Fruit fly (Drosophila melanogaster) whole organism, embryonic: ENCODE results near the gene CG31075.

Experiments
- CG10431 ChIP-seq: fragments of 200-800 bp; sonication (Bioruptor generic); optimal IDR thresholded peaks from 3 replicates; lab custom pipeline; 2018; ENCODE audit warnings: missing biosample characterization, mild to moderate bottlenecking, missing genetic modification characterization
- CG10565 ChIP-seq: fragments of 200-800 bp; sonication (Bioruptor generic); optimal IDR thresholded peaks from 3 replicates; lab custom pipeline; 2016; ENCODE audit warnings: missing biosample characterization, mild to moderate bottlenecking, missing genetic modification characterization
- CG13123 ChIP-seq: fragments of 200-800 bp; sonication (Bioruptor generic); optimal IDR thresholded peaks from 2 replicates; lab custom pipeline; 2016; ENCODE audit warnings: missing biosample characterization, missing genetic modification characterization
- CG13894 ChIP-seq: fragments of 200-800 bp; sonication (Bioruptor generic); optimal IDR thresholded peaks from 3 replicates; lab custom pipeline; 2018; ENCODE audit warnings: missing biosample characterization, mild to moderate bottlenecking, missing genetic modification characterization, moderate library complexity
- CG14860 ChIP-seq: fragments of 200-800 bp; sonication (Bioruptor generic); IDR thresholded peaks from 3 replicates; pipeline ENCODE4 v1.3.6; 2022; ENCODE audit warnings: missing biosample characterization, missing genetic modification characterization; ENCODE audit not compliant: partially characterized antibody
- CG15073 ChIP-seq: fragments of 200-800 bp; sonication (Bioruptor generic); optimal IDR thresholded peaks from 2 replicates; lab custom pipeline; 2016; ENCODE audit warnings: missing biosample characterization, missing genetic modification characterization
- CG16863 ChIP-seq: fragments of 200-800 bp; sonication (Bioruptor generic); optimal IDR thresholded peaks from 3 replicates; lab custom pipeline; 2016; ENCODE audit warnings: missing biosample characterization, missing genetic modification characterization
- CG17829 ChIP-seq: fragments of 200-800 bp; optimal IDR thresholded peaks from 2 replicates; lab custom pipeline; 2019; ENCODE audit warnings: missing biosample characterization, mild to moderate bottlenecking, missing genetic modification characterization, moderate library complexity
- CG18011 ChIP-seq: fragments of 200-800 bp; sonication (Bioruptor generic); optimal IDR thresholded peaks from 2 replicates; lab custom pipeline; 2017; ENCODE audit warnings: missing biosample characterization, missing genetic modification characterization, mild to moderate bottlenecking, moderate library complexity, missing genotype
- CG18599 ChIP-seq: fragments of 200-800 bp; sonication (Bioruptor generic); optimal IDR thresholded peaks from 3 replicates; lab custom pipeline; 2017; ENCODE audit warnings: missing biosample characterization, missing genetic modification characterization, mild to moderate bottlenecking, moderate library complexity, missing genetic modification reagents
- CG18764 ChIP-seq: fragments of 200-800 bp; sonication (Bioruptor generic); optimal IDR thresholded peaks from 3 replicates; lab custom pipeline; 2016; ENCODE audit warnings: missing biosample characterization, missing genetic modification characterization
- CG33557 ChIP-seq: fragments of 200-800 bp; sonication (Bioruptor generic); optimal IDR thresholded peaks from 2 replicates; lab custom pipeline; 2019; ENCODE audit warnings: missing biosample characterization, mild to moderate bottlenecking, missing genetic modification characterization, moderate library complexity
- CG4424 ChIP-seq: fragments of 200-800 bp; sonication (Bioruptor generic); optimal IDR thresholded peaks from 3 replicates; lab custom pipeline; 2016; ENCODE audit warnings: missing biosample characterization, missing genetic modification characterization
- CG6683 ChIP-seq: fragments of 200-800 bp; sonication (Bioruptor generic); optimal IDR thresholded peaks from 2 replicates; lab custom pipeline; 2017; ENCODE audit warnings: missing biosample characterization, mild to moderate bottlenecking, missing genetic modification characterization, missing genetic modification reagents
- CG9215 ChIP-seq: fragments of 200-800 bp; sonication (Bioruptor generic); IDR thresholded peaks from 2 replicates; pipeline ENCODE4 v1.3.6; 2022; ENCODE audit warnings: missing biosample characterization, missing genetic modification characterization
- CG9797 ChIP-seq: fragments of 200-800 bp; sonication (Bioruptor generic); optimal IDR thresholded peaks from 3 replicates; lab custom pipeline; 2018; ENCODE audit warnings: missing biosample characterization, mild to moderate bottlenecking, missing genetic modification characterization
- CG9817 ChIP-seq: fragments of 200-800 bp; sonication (Bioruptor generic); optimal IDR thresholded peaks from 2 replicates; lab custom pipeline; 2018; ENCODE audit warnings: missing biosample characterization, mild to moderate bottlenecking, missing genetic modification characterization, moderate library complexity
- CG9876 ChIP-seq: fragments of 200-800 bp; sonication (Bioruptor generic); optimal IDR thresholded peaks from 2 replicates; lab custom pipeline; 2016; ENCODE audit warnings: missing biosample characterization, missing genetic modification characterization
- CoRest ChIP-seq: fragments of 200-800 bp; sonication (Bioruptor generic); optimal IDR thresholded peaks from 3 replicates; lab custom pipeline; 2018; ENCODE audit warnings: missing biosample characterization, mild to moderate bottlenecking, missing genetic modification characterization, moderate library complexity
- Dip3 ChIP-seq: fragments of 200-800 bp; sonication (Bioruptor generic); optimal IDR thresholded peaks from 3 replicates; lab custom pipeline; 2016; ENCODE audit warnings: missing biosample characterization, missing genetic modification characterization
- Doc3 ChIP-seq: fragments of 200-800 bp; sonication (Bioruptor generic); IDR thresholded peaks from 3 replicates; pipeline ENCODE4 v1.3.6; 2022; ENCODE audit warnings: missing biosample characterization, missing genetic modification characterization; ENCODE audit not compliant: partially characterized antibody
- Dp ChIP-seq: fragments of 200-800 bp; sonication (Bioruptor generic); optimal IDR thresholded peaks from 2 replicates; lab custom pipeline; 2018; ENCODE audit warnings: missing biosample characterization, mild to moderate bottlenecking, missing genetic modification characterization, moderate library complexity
- Ets65A ChIP-seq: fragments of 200-800 bp; sonication (Bioruptor generic); peaks from one replicate; lab custom pipeline; 2016; ENCODE audit warnings: missing biosample characterization, missing genetic modification characterization
- Hmx ChIP-seq: fragments of 200-800 bp; sonication (Bioruptor generic); optimal IDR thresholded peaks from 2 replicates; lab custom pipeline; 2016; ENCODE audit warnings: missing biosample characterization, missing genetic modification characterization
- Hr39 ChIP-seq: fragments of >200 bp; optimal IDR thresholded peaks from 2 replicates; lab custom pipeline; 2017
- MBD-R2 ChIP-seq: fragments of 200-800 bp; sonication (Bioruptor generic); IDR thresholded peaks from 2 replicates; pipeline ENCODE4 v1.3.6; 2022; ENCODE audit warnings: missing biosample characterization, missing genetic modification characterization
- NC2β ChIP-seq: fragments of 200-800 bp; sonication (Bioruptor generic); optimal IDR thresholded peaks from 2 replicates; lab custom pipeline; 2016; ENCODE audit warnings: missing biosample characterization, missing genetic modification characterization
- NFAT ChIP-seq: fragments of 200-800 bp; sonication (Bioruptor generic); IDR thresholded peaks from 2 replicates; pipeline ENCODE4 v1.3.6; 2022; ENCODE audit warnings: missing biosample characterization, missing genetic modification characterization
- NK7.1 ChIP-seq: fragments of 200-800 bp; sonication (Bioruptor generic); optimal IDR thresholded peaks from 3 replicates; lab custom pipeline; 2016; ENCODE audit warnings: missing biosample characterization, missing genetic modification characterization
- Opbp ChIP-seq: fragments of 200-800 bp; sonication (Bioruptor generic); IDR thresholded peaks from 3 replicates; pipeline ENCODE4 v1.3.6; 2022; ENCODE audit warnings: missing biosample characterization, missing genetic modification characterization; ENCODE audit not compliant: partially characterized antibody
- Optix ChIP-seq: fragments of 200-800 bp; sonication (Bioruptor generic); IDR thresholded peaks from 3 replicates; pipeline ENCODE4 v1.3.6; 2022; ENCODE audit warnings: missing biosample characterization, missing genetic modification characterization
- Poxn ChIP-seq: fragments of 200-800 bp; sonication (Bioruptor generic); IDR thresholded peaks from 2 replicates; pipeline ENCODE4 v1.3.6; 2022; ENCODE audit warnings: missing biosample characterization, missing genetic modification characterization
- Sox100B ChIP-seq: fragments of 200-800 bp; sonication (Bioruptor generic); optimal IDR thresholded peaks from 3 replicates; lab custom pipeline; 2018; ENCODE audit warnings: missing biosample characterization, mild to moderate bottlenecking, missing genetic modification characterization
- Spps ChIP-seq: fragments of 200-800 bp; sonication (Bioruptor generic); optimal IDR thresholded peaks from 2 replicates; lab custom pipeline; 2018; ENCODE audit warnings: missing biosample characterization, mild to moderate bottlenecking, missing genetic modification characterization
- YL-1 ChIP-seq: fragments of 200-800 bp; sonication (Bioruptor generic); optimal IDR thresholded peaks from 3 replicates; lab custom pipeline; 2017; ENCODE audit warnings: missing biosample characterization, mild to moderate bottlenecking, missing genetic modification characterization
- amos ChIP-seq: fragments of 200-800 bp; sonication (Bioruptor generic); IDR thresholded peaks from 2 replicates; pipeline ENCODE4 v1.3.6; 2022; ENCODE audit warnings: missing biosample characterization, missing genetic modification characterization; ENCODE audit not compliant: partially characterized antibody
- crp ChIP-seq, 2 experiments: fragments of 200-800 bp; sonication (Bioruptor generic); optimal IDR thresholded peaks; 2 replicates in 1 of 2; 3 replicates in 1 of 2; lab custom pipeline; 2017; ENCODE audit warnings: missing biosample characterization in 2 of 2, missing genetic modification characterization in 2 of 2, mild to moderate bottlenecking in 1 of 2, moderate library complexity in 1 of 2
- disco-r ChIP-seq: fragments of 200-800 bp; sonication (Bioruptor generic); optimal IDR thresholded peaks from 2 replicates; lab custom pipeline; 2016; ENCODE audit warnings: missing biosample characterization, missing genetic modification characterization
- dpn ChIP-seq, 2 experiments: fragments of 200-800 bp; sonication (Bioruptor generic); optimal IDR thresholded peaks; 3 replicates each; lab custom pipeline; 2016; ENCODE audit warnings: missing biosample characterization in 2 of 2, missing genetic modification characterization in 2 of 2
- emc ChIP-seq: fragments of 200-800 bp; sonication (Bioruptor generic); optimal IDR thresholded peaks from 2 replicates; lab custom pipeline; 2016; ENCODE audit warnings: missing biosample characterization, missing genetic modification characterization
- gro ChIP-seq: fragments of 200-800 bp; sonication (Bioruptor generic); optimal IDR thresholded peaks from 2 replicates; lab custom pipeline; 2016; ENCODE audit warnings: missing biosample characterization, missing genetic modification characterization
- lilli ChIP-seq: fragments of 200-800 bp; sonication (Bioruptor generic); optimal IDR thresholded peaks from 3 replicates; lab custom pipeline; 2016; ENCODE audit warnings: missing biosample characterization, missing genetic modification characterization
- luna ChIP-seq: fragments of 200-800 bp; sonication (Bioruptor generic); optimal IDR thresholded peaks from 2 replicates; lab custom pipeline; 2016; ENCODE audit warnings: missing biosample characterization, missing genetic modification characterization
- otp ChIP-seq: fragments of 200-800 bp; sonication (Bioruptor generic); IDR thresholded peaks from 3 replicates; pipeline ENCODE4, ENCODE4 v1.3.6; 2022; ENCODE audit warnings: missing biosample characterization, missing genetic modification characterization
- psq ChIP-seq: fragments of 200-800 bp; sonication (Bioruptor generic); optimal IDR thresholded peaks from 2 replicates; lab custom pipeline; 2017; ENCODE audit warnings: missing biosample characterization, missing genetic modification characterization
- run ChIP-seq: fragments of 200-800 bp; sonication (Bioruptor generic); optimal IDR thresholded peaks from 3 replicates; lab custom pipeline; 2018; ENCODE audit warnings: missing biosample characterization, mild to moderate bottlenecking, missing genetic modification characterization
- scrt ChIP-seq: fragments of 200-800 bp; sonication (Bioruptor generic); optimal IDR thresholded peaks from 2 replicates; lab custom pipeline; 2018; ENCODE audit warnings: missing biosample characterization, mild to moderate bottlenecking, missing genetic modification characterization, moderate library complexity
- sens-2 ChIP-seq: fragments of 200-800 bp; sonication (Bioruptor generic); IDR thresholded peaks from 2 replicates; pipeline ENCODE4 v1.3.6; 2022; ENCODE audit warnings: missing biosample characterization, missing genetic modification characterization
- sisA ChIP-seq: fragments of 200-800 bp; sonication (Bioruptor generic); IDR thresholded peaks from 2 replicates; pipeline ENCODE4 v1.3.6; 2022; ENCODE audit warnings: missing biosample characterization, missing genetic modification characterization
- tap ChIP-seq: fragments of 200-800 bp; optimal IDR thresholded peaks from 3 replicates; lab custom pipeline; 2019; ENCODE audit warnings: missing biosample characterization, mild to moderate bottlenecking, missing genetic modification characterization, moderate library complexity
- unpg ChIP-seq: fragments of 200-800 bp; sonication (Bioruptor generic); optimal IDR thresholded peaks from 3 replicates; lab custom pipeline; 2018; ENCODE audit warnings: missing biosample characterization, mild to moderate bottlenecking, missing genetic modification characterization, moderate library complexity

CG31075 gene

DNA sequence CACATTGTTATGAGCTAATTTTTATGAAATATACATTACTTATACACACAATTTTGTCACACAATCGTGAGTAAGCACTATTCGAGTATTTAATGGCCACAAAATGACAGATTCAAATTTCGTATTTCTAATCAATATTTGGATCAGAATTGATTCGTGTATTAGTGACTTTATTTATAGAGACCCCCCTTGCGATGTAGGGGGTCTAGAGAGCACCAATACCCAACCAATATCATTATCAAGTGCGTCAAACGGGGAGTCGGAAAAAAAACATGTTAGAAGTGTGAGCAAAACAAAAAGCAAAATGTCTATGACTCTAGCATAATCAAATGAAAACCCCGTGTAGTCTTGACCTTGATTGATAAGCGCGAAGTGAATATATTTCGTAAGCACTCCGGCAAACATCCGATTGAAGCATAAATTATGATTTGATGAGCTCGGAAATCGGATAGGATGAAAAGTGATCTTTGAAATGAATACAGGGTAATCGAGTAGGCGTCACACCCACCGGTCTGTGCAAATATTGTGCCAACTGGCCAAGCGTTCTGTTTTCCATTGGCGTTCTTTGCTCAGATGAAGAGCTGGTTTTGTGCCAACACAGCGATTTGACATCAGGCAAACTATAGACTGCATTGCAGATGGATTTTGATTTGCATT lies 36.0 kb downstream of the CG31075 start (continued):
- TF ChIP-seq Dip3 (no peak), unpg (no peak), CoRest (peak; percentile 21), CG10565 (GFP tag; lab: Kevin White, UChicago) (no peak), CG9797 (GFP tag; lab: Kevin White, UChicago) (no peak), gro (GFP tag; lab: Kevin White, UChicago) (peak; percentile 69), CG15073 (GFP tag; lab: Kevin White, UChicago) (no peak), CG6683 (GFP tag; lab: Kevin White, UChicago) (no peak), NFAT (GFP tag; lab: Robert Waterston, UW) (no peak), dpn (GFP tag; optimal IDR thresholded peaks at IDR 0.05; lab: Kevin White, UChicago) (peak in 1 of 2 experiments; percentile 19), CG14860 (GFP tag; lab: Robert Waterston, UW) (no peak), CG9215 (GFP tag; lab: Robert Waterston, UW) (no peak), Dp (GFP tag; lab: Kevin White, UChicago) (no peak), sisA (no peak), amos (no peak), crp (GFP tag; optimal IDR thresholded peaks at IDR 0.05; lab: Kevin White, UChicago) (no peak), lilli (peak; percentile 61), CG4424 (no peak), CG18011 (GFP tag; lab: Kevin White, UChicago) (no peak), emc (GFP tag; lab: Kevin White, UChicago) (no peak), Opbp (GFP tag; lab: Robert Waterston, UW) (no peak), luna (peak; percentile 25), Poxn (no peak), CG9876 (no peak), NK7.1 (GFP tag; lab: Kevin White, UChicago) (no peak), Hr39 (lab: Kevin White, UChicago) (no peak), Ets65A (GFP tag; lab: Kevin White, UChicago) (peak; percentile 84), Hmx (GFP tag; lab: Kevin White, UChicago) (no peak), CG13123 (GFP tag; lab: Kevin White, UChicago) (no peak), CG13894 (tag; lab: Kevin White, UChicago) (peak; percentile 10), CG17829 (tag; lab: Kevin White, UChicago) (no peak), disco-r (GFP tag; lab: Kevin White, UChicago) (no peak), CG16863 (GFP tag; lab: Kevin White, UChicago) (no peak), scrt (GFP tag; lab: Kevin White, UChicago) (no peak), psq (GFP tag; lab: Kevin White, UChicago) (no peak), CG9817 (tag; lab: Kevin White, UChicago) (peak; percentile 0), otp (GFP tag; lab: Robert Waterston, UW) (no peak), Optix (GFP tag; lab: Robert Waterston, UW) (no peak), CG33557 (GFP tag; lab: Kevin White, UChicago) (no peak), CG10431 (GFP tag; lab: Kevin White, UChicago) (no peak), Spps (no peak), Sox100B (GFP tag; lab: Kevin White, UChicago) (no peak), Doc3 (GFP tag; lab: Robert Waterston, UW) (no peak), sens-2 (no peak), CG18599 (GFP tag; lab: Kevin White, UChicago) (peak; percentile 73), NC2β (GFP tag; lab: Kevin White, UChicago) (no peak), MBD-R2 (GFP tag; lab: Robert Waterston, UW) (no peak), run (tag; lab: Kevin White, UChicago) (no peak), tap (tag; lab: Kevin White, UChicago) (no peak), CG18764 (GFP tag; lab: Kevin White, UChicago) (no peak), YL-1 (GFP tag; lab: Kevin White, UChicago) (no peak)
